Fruit fly (Drosophila melanogaster): ENCODE data around the gene CG13999.

CG13999 gene

DNA sequence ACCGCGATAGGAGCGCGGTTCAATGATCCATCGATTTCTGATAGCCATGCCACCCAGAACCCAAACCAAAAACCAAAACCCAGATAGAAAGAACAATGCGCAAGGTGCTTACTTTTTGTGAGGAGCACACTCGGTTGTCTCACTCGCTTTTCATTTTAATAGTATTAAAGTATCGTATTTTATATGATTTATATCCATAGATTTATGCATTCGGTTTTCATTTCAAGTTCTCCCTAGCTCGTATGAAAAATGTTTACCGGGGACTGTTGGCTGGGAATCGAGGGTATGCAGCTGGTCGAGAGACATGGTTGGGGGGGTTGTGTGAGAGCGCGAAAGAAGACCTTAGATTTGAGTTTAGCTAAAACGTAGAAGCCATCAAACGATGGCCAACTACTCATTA is 15.7 kb upstream of the CG13999 start (continued):
- TF ChIP-seq Dip3 (GFP tag; optimal IDR thresholded peaks at IDR 0.05) (no peak), CG6654 (GFP tag; optimal IDR thresholded peaks at IDR 0.05) (no peak), CG10321 (GFP tag; IDR thresholded peaks at IDR 0.05) (no peak), CG15601 (tag; optimal IDR thresholded peaks at IDR 0.05) (peak; percentile 13), Ada2b (GFP tag; IDR thresholded peaks at IDR 0.05) (peak; percentile 35; the same call in 1 of the 2 replicates), CG14965 (GFP tag; optimal IDR thresholded peaks at IDR 0.05; ENCODE audit: borderline replicate concordance) (no peak), emc (GFP tag; optimal IDR thresholded peaks at IDR 0.05) (no peak), CG12659 (GFP tag; optimal IDR thresholded peaks at IDR 0.05) (no peak), CG10462 (GFP tag; optimal IDR thresholded peaks at IDR 0.05) (no peak), gcm (GFP tag; optimal IDR thresholded peaks at IDR 0.05) (no peak), Hmr (GFP tag; optimal IDR thresholded peaks at IDR 0.05) (no peak), mld (GFP tag; IDR thresholded peaks at IDR 0.05; ENCODE audit: partially characterized antibody) (no peak), lbe (GFP tag; optimal IDR thresholded peaks at IDR 0.05) (peak; percentile 61), CG7745 (tag; optimal IDR thresholded peaks at IDR 0.05) (no peak), CG6272 (GFP tag; IDR thresholded peaks at IDR 0.05) (no peak), CG11504 (tag; optimal IDR thresholded peaks at IDR 0.05) (peak; percentile 43), PHDP (tag; optimal IDR thresholded peaks at IDR 0.05) (peak; percentile 23), toy (GFP tag; IDR thresholded peaks at IDR 0.05) (no peak), B-H1 (GFP tag; IDR thresholded peaks at IDR 0.05) (no peak), ab (GFP tag; optimal IDR thresholded peaks at IDR 0.05) (no peak), CG15011 (GFP tag; optimal IDR thresholded peaks at IDR 0.05) (no peak), CG3838 (GFP tag; optimal IDR thresholded peaks at IDR 0.05) (no peak), pita (GFP tag; optimal IDR thresholded peaks at IDR 0.05) (no peak), CG3847 (GFP tag; IDR thresholded peaks at IDR 0.05) (peak; percentile 40; the same call in 1 of the 2 replicates), onecut (GFP tag; IDR thresholded peaks at IDR 0.05) (no peak; the same call in 1 of the 2 replicates), lilli (GFP tag; optimal IDR thresholded peaks at IDR 0.05) (peak; percentile 66), prd (optimal IDR thresholded peaks at IDR 0.05) (no peak), prd (GFP tag; IDR thresholded peaks at IDR 0.05) (peak; percentile 61), BEAF-32 (GFP tag; optimal IDR thresholded peaks at IDR 0.05) (no peak), nom (GFP tag; optimal IDR thresholded peaks at IDR 0.05) (no peak), Hsf (GFP tag; optimal IDR thresholded peaks at IDR 0.05) (peak; percentile 12), klu (GFP tag; IDR thresholded peaks at IDR 0.05) (no peak), CG10979 (tag; optimal IDR thresholded peaks at IDR 0.05) (peak; percentile 16), CG2199 (GFP tag; IDR thresholded peaks at IDR 0.05) (no peak), CG13624 (GFP tag; optimal IDR thresholded peaks at IDR 0.05) (peak; percentile 8), Hand (GFP tag; optimal IDR thresholded peaks at IDR 0.05) (no peak), CG7271 (tag; optimal IDR thresholded peaks at IDR 0.05) (no peak), E2f1 (GFP tag; IDR thresholded peaks at IDR 0.05) (peak; percentile 38; the same call in 1 of the 2 replicates), Xbp1 (GFP tag; optimal IDR thresholded peaks at IDR 0.05) (peak; percentile 53), CG18476 (GFP tag; optimal IDR thresholded peaks at IDR 0.05) (peak; percentile 12), h (optimal IDR thresholded peaks at IDR 0.05) (no peak), CG11247 (GFP tag; IDR thresholded peaks at IDR 0.05) (peak; percentile 41; the same call in 1 of the 2 replicates), NC2α (GFP tag; optimal IDR thresholded peaks at IDR 0.05) (no peak), vnd (GFP tag; IDR thresholded peaks at IDR 0.05; ENCODE audit: partially characterized antibody) (no peak), CG11093 (GFP tag; IDR thresholded peaks at IDR 0.05) (0 out of 3 replicates have a peak, but pooled peaks have one; percentile 31), usp (GFP tag; optimal IDR thresholded peaks at IDR 0.05) (no peak), Camta (GFP tag; optimal IDR thresholded peaks at IDR 0.05) (no peak), Sry-β (GFP tag; optimal IDR thresholded peaks at IDR 0.05) (no peak), Ssrp (tag; optimal IDR thresholded peaks at IDR 0.05) (peak; percentile 2), CG3163 (GFP tag; optimal IDR thresholded peaks at IDR 0.05) (no peak), CG6175 (GFP tag; IDR thresholded peaks at IDR 0.05) (no peak), CG5180 (GFP tag; optimal IDR thresholded peaks at IDR 0.05) (no peak)
